Fruit fly (Drosophila melanogaster): ENCODE data around the gene Ddr.

Gene Ddr

dm6 chr2L:6343084-6343873, 90.4 kb downstream of the Ddr start (continued):
- TF ChIP-seq Ets65A (GFP tag) (peak; percentile 49), CG15479 (GFP tag; optimal IDR thresholded peaks at IDR 0.05) (no peak), CTCF (GFP tag; optimal IDR thresholded peaks at IDR 0.05) (peak; percentile 31), CG10366 (GFP tag; IDR thresholded peaks at IDR 0.05) (no peak), shn (GFP tag; optimal IDR thresholded peaks at IDR 0.05) (no peak), gce (GFP tag; IDR thresholded peaks at IDR 0.05) (no peak; the same call in 2 of the 3 replicates), cato (GFP tag; optimal IDR thresholded peaks at IDR 0.05; ENCODE audit: borderline replicate concordance) (no peak), Opbp (GFP tag; IDR thresholded peaks at IDR 0.05; ENCODE audit: partially characterized antibody) (peak; percentile 65; the same call in 2 of the 3 replicates), CG8944 (GFP tag; optimal IDR thresholded peaks at IDR 0.05) (no peak), Mad (GFP tag; optimal IDR thresholded peaks at IDR 0.05) (peak; percentile 4), Sry-δ (GFP tag; optimal IDR thresholded peaks at IDR 0.05) (peak; percentile 31), br (optimal IDR thresholded peaks at IDR 0.05) (no peak), Ptx1 (GFP tag; IDR thresholded peaks at IDR 0.05) (no peak), pnt (GFP tag; optimal IDR thresholded peaks at IDR 0.05) (no peak), CoRest (tag; optimal IDR thresholded peaks at IDR 0.05) (peak; percentile 34), aop (GFP tag; IDR thresholded peaks at IDR 0.05) (0 out of 2 replicates have a peak, but pooled peaks have one; percentile 15), hth (optimal IDR thresholded peaks at IDR 0.05) (no peak), Trl (optimal IDR thresholded peaks at IDR 0.05) (no peak), Trl (GFP tag; optimal IDR thresholded peaks at IDR 0.05) (no peak), amos (GFP tag; IDR thresholded peaks at IDR 0.05; ENCODE audit: partially characterized antibody) (peak; percentile 44; the same call in 1 of the 2 replicates), kah (GFP tag; optimal IDR thresholded peaks at IDR 0.05) (peak; percentile 57), CG15514 (GFP tag; optimal IDR thresholded peaks at IDR 0.05) (peak; percentile 97), zf30C (GFP tag; optimal IDR thresholded peaks at IDR 0.05) (no peak), caup (GFP tag; optimal IDR thresholded peaks at IDR 0.05; ENCODE audit: severe bottlenecking) (peak; percentile 62), tna (GFP tag; IDR thresholded peaks at IDR 0.05; ENCODE audit: partially characterized antibody) (no peak), CG9609 (GFP tag; optimal IDR thresholded peaks at IDR 0.05) (no peak), CG4730 (GFP tag; IDR thresholded peaks at IDR 0.05) (no peak), CG8290 (GFP tag; optimal IDR thresholded peaks at IDR 0.05) (no peak), CG8290 (tag; optimal IDR thresholded peaks at IDR 0.05) (peak in 1 of 2 experiments; percentile 56), Rx (GFP tag; IDR thresholded peaks at IDR 0.05) (no peak), crp (GFP tag; optimal IDR thresholded peaks at IDR 0.05) (peak in 1 of 2 experiments; percentile 71), CG15011 (GFP tag; optimal IDR thresholded peaks at IDR 0.05) (no peak), CG31365 (tag; optimal IDR thresholded peaks at IDR 0.05) (no peak), slou (GFP tag; optimal IDR thresholded peaks at IDR 0.05) (no peak), CG9437 (GFP tag; optimal IDR thresholded peaks at IDR 0.05) (peak; percentile 40), so (GFP tag; IDR thresholded peaks at IDR 0.05) (no peak), crc (GFP tag; optimal IDR thresholded peaks at IDR 0.05) (no peak), ase (GFP tag; IDR thresholded peaks at IDR 0.05) (no peak), Rfx (GFP tag; IDR thresholded peaks at IDR 0.05) (peak; percentile 60), fd102C (GFP tag; optimal IDR thresholded peaks at IDR 0.05) (no peak), kay (GFP tag; optimal IDR thresholded peaks at IDR 0.05) (no peak), inv (GFP tag; IDR thresholded peaks at IDR 0.05; ENCODE audit: partially characterized antibody) (no peak), ap (GFP tag; IDR thresholded peaks at IDR 0.05) (no peak), lmd (GFP tag; IDR thresholded peaks at IDR 0.05) (no peak), CG10565 (GFP tag; optimal IDR thresholded peaks at IDR 0.05) (no peak), Scr (GFP tag; IDR thresholded peaks at IDR 0.05; ENCODE audit: partially characterized antibody) (peak; percentile 17; the same call in 1 of the 2 replicates), sisA (GFP tag; IDR thresholded peaks at IDR 0.05) (no peak), wor (GFP tag; IDR thresholded peaks at IDR 0.05) (no peak), CG15073 (GFP tag; optimal IDR thresholded peaks at IDR 0.05) (no peak), CG31441 (GFP tag; IDR thresholded peaks at IDR 0.05) (no peak), CG4328 (GFP tag; optimal IDR thresholded peaks at IDR 0.05) (no peak), CG13624 (GFP tag; optimal IDR thresholded peaks at IDR 0.05) (peak; percentile 62)

Measured in whole organism, embryonic.